Worm (Caenorhabditis elegans) whole organism, late embryonic: ENCODE results near the gene ZK686.6.
A peak's percentile ranks its signal among the peaks of the same experiment; 100 is the strongest.

ENCODE experiments used
- C08G9.2 ChIP-seq: sonication (generic microtip); optimal IDR thresholded peaks from 2 replicates; lab custom pipeline; 2016; ENCODE audit warnings: mild to moderate bottlenecking, missing genetic modification characterization, moderate library complexity, missing compliant biosample characterization
- C38D4.7 ChIP-seq: fragments of 200-800 bp; sonication (Bioruptor generic); optimal IDR thresholded peaks from 2 replicates; lab custom pipeline; 2018; ENCODE audit warnings: mild to moderate bottlenecking, missing genetic modification characterization, moderate library complexity, missing compliant biosample characterization
- K02D7.2 ChIP-seq: sonication (generic microtip); optimal IDR thresholded peaks from 2 replicates; lab custom pipeline; 2017; ENCODE audit warnings: mild to moderate bottlenecking, missing genetic modification characterization, missing compliant biosample characterization
- T23F11.4 ChIP-seq: fragments of 200-800 bp; sonication (Bioruptor generic); optimal IDR thresholded peaks from 2 replicates; lab custom pipeline; 2018; ENCODE audit warnings: mild to moderate bottlenecking, missing genetic modification characterization, missing compliant biosample characterization
- ahr-1 ChIP-seq: sonication (generic microtip); optimal IDR thresholded peaks from 2 replicates; lab custom pipeline; 2016; ENCODE audit warnings: missing genetic modification characterization, missing compliant biosample characterization
- ceh-19 ChIP-seq: fragments of 200-800 bp; sonication (Bioruptor generic); optimal IDR thresholded peaks from 2 replicates; lab custom pipeline; 2018; ENCODE audit warnings: mild to moderate bottlenecking, missing genetic modification characterization, missing compliant biosample characterization
- ceh-2 ChIP-seq: sonication (generic microtip); optimal IDR thresholded peaks from 2 replicates; lab custom pipeline; 2016; ENCODE audit warnings: missing genotype, missing genetic modification characterization, missing compliant biosample characterization
- ceh-22 ChIP-seq: sonication (generic microtip); optimal IDR thresholded peaks from 2 replicates; lab custom pipeline; 2017; ENCODE audit warnings: missing biosample characterization, missing genetic modification characterization
- ceh-24 ChIP-seq: sonication (generic microtip); optimal IDR thresholded peaks from 2 replicates; lab custom pipeline; 2016; ENCODE audit warnings: mild to moderate bottlenecking, missing genetic modification characterization, missing compliant biosample characterization
- ceh-48 ChIP-seq: sonication (generic microtip); optimal IDR thresholded peaks from 2 replicates; lab custom pipeline; 2016; ENCODE audit warnings: missing genetic modification characterization, inconsistent platforms, missing compliant biosample characterization
- ceh-9 ChIP-seq: sonication (generic microtip); optimal IDR thresholded peaks from 2 replicates; lab custom pipeline; 2016; ENCODE audit warnings: mild to moderate bottlenecking, missing genetic modification characterization, inconsistent platforms, missing compliant biosample characterization
- che-1 ChIP-seq: sonication (generic microtip); optimal IDR thresholded peaks from 2 replicates; lab custom pipeline; 2016; ENCODE audit warnings: mild to moderate bottlenecking, missing genetic modification characterization, missing compliant biosample characterization
- fax-1 ChIP-seq: sonication (generic microtip); optimal IDR thresholded peaks from 2 replicates; lab custom pipeline; 2016; ENCODE audit warnings: missing genotype, missing genetic modification characterization, missing compliant biosample characterization
- hlh-13 ChIP-seq: fragments of 200-800 bp; sonication (Bioruptor generic); optimal IDR thresholded peaks from 2 replicates; lab custom pipeline; 2018; ENCODE audit warnings: mild to moderate bottlenecking, missing genetic modification characterization, missing compliant biosample characterization
- hlh-8 ChIP-seq: sonication (generic microtip); optimal IDR thresholded peaks from 2 replicates; lab custom pipeline; 2016; ENCODE audit warnings: missing genotype, missing genetic modification characterization, missing compliant biosample characterization
- lim-6 ChIP-seq: sonication (generic microtip); optimal IDR thresholded peaks from 2 replicates; lab custom pipeline; 2016; ENCODE audit warnings: missing genetic modification characterization, missing compliant biosample characterization
- nfya-1 ChIP-seq: sonication (generic microtip); optimal IDR thresholded peaks from 2 replicates; lab custom pipeline; 2017; ENCODE audit warnings: missing genetic modification characterization, mild to moderate bottlenecking, missing compliant biosample characterization, antibody characterized with exemption, moderate library complexity
- nhr-232 ChIP-seq: sonication (generic microtip); optimal IDR thresholded peaks from 2 replicates; lab custom pipeline; 2016; ENCODE audit warnings: missing genetic modification characterization, missing compliant biosample characterization
- npax-4 ChIP-seq: sonication (generic microtip); optimal IDR thresholded peaks from 2 replicates; lab custom pipeline; 2016; ENCODE audit warnings: missing genetic modification characterization, missing compliant biosample characterization
- odd-2 ChIP-seq: sonication (generic microtip); optimal IDR thresholded peaks from 2 replicates; lab custom pipeline; 2017; ENCODE audit warnings: antibody characterized with exemption, mild to moderate bottlenecking, missing genetic modification characterization, missing compliant biosample characterization
- pag-3 ChIP-seq: sonication (generic microtip); optimal IDR thresholded peaks from 2 replicates; lab custom pipeline; 2016; ENCODE audit warnings: missing compliant biosample characterization, missing genetic modification characterization, borderline replicate concordance
- pat-9 ChIP-seq: fragments of 200-800 bp; sonication (Bioruptor generic); optimal IDR thresholded peaks from 2 replicates; lab custom pipeline; 2018; ENCODE audit warnings: mild to moderate bottlenecking, missing genetic modification characterization, moderate library complexity, missing compliant biosample characterization
- pax-1 ChIP-seq: fragments of 150-350 bp; optimal IDR thresholded peaks from 2 replicates; lab custom pipeline; 2014; ENCODE audit warnings: missing biosample characterization, missing genetic modification characterization
- pha-2 ChIP-seq: sonication (generic microtip); optimal IDR thresholded peaks from 2 replicates; lab custom pipeline; 2017; ENCODE audit warnings: mild to moderate bottlenecking, missing genetic modification characterization, missing compliant biosample characterization
- pha-4 ChIP-seq: fragments of 150-350 bp; optimal IDR thresholded peaks from 2 replicates; lab custom pipeline; 2018; ENCODE audit warnings: missing biosample characterization, missing genetic modification reagents, missing genetic modification characterization
- pqm-1 ChIP-seq: sonication (generic microtip); optimal IDR thresholded peaks from 2 replicates; lab custom pipeline; 2016; ENCODE audit warnings: missing genetic modification characterization, missing compliant biosample characterization
- pros-1 ChIP-seq: fragments of 150-350 bp; optimal IDR thresholded peaks from 2 replicates; lab custom pipeline; 2014; ENCODE audit warnings: missing biosample characterization, missing genetic modification reagents, missing genetic modification characterization
- ref-2 ChIP-seq: sonication (generic microtip); optimal IDR thresholded peaks from 2 replicates; lab custom pipeline; 2016; ENCODE audit warnings: missing genetic modification characterization, missing compliant biosample characterization
- sox-2 ChIP-seq: fragments of 200-800 bp; sonication (Bioruptor generic); IDR thresholded peaks from 2 replicates; pipeline ENCODE4 v1.3.6; 2022; ENCODE audit warnings: missing genetic modification reagents, missing genetic modification characterization, missing compliant biosample characterization
- syd-9 ChIP-seq: sonication (generic microtip); optimal IDR thresholded peaks from 2 replicates; lab custom pipeline; 2016; ENCODE audit warnings: mild to moderate bottlenecking, missing genetic modification characterization, moderate library complexity, missing compliant biosample characterization
- tbx-7 ChIP-seq: sonication (generic microtip); optimal IDR thresholded peaks from 2 replicates; lab custom pipeline; 2016; ENCODE audit warnings: missing genotype, missing genetic modification characterization, missing compliant biosample characterization
- ttx-3 ChIP-seq: sonication (generic microtip); optimal IDR thresholded peaks from 2 replicates; lab custom pipeline; 2016; ENCODE audit warnings: missing genetic modification reagents, missing genetic modification characterization, missing compliant biosample characterization
- unc-42 ChIP-seq: sonication (generic microtip); optimal IDR thresholded peaks from 2 replicates; lab custom pipeline; 2016; ENCODE audit warnings: missing genotype, missing genetic modification characterization, missing compliant biosample characterization
- unc-55 ChIP-seq: sonication (generic microtip); optimal IDR thresholded peaks from 2 replicates; lab custom pipeline; 2017; ENCODE audit warnings: missing biosample characterization, missing genetic modification reagents, missing genetic modification characterization
- unc-86 ChIP-seq: sonication (generic microtip); optimal IDR thresholded peaks from 2 replicates; lab custom pipeline; 2016; ENCODE audit warnings: missing genetic modification characterization, missing compliant biosample characterization
- zip-5 ChIP-seq: sonication (generic microtip); optimal IDR thresholded peaks from 2 replicates; lab custom pipeline; 2016; ENCODE audit warnings: missing genetic modification characterization, missing compliant biosample characterization
- ztf-16 ChIP-seq: sonication (generic microtip); optimal IDR thresholded peaks from 2 replicates; lab custom pipeline; 2017; ENCODE audit warnings: missing genetic modification characterization, missing compliant biosample characterization

ZK686.6 gene

ce11 chrIII:7779313-7779712 is 6.5 kb upstream of the ZK686.6 start:
- TF ChIP-seq npax-4 (tag; lab: Kevin White, UChicago) (no peak), unc-86 (tag; lab: Kevin White, UChicago) (no peak), nhr-232 (tag; lab: Kevin White, UChicago) (no peak), pha-2 (no peak), odd-2 (tag; lab: Kevin White, UChicago) (no peak), unc-42 (no peak), che-1 (tag; lab: Kevin White, UChicago) (no peak), pqm-1 (no peak), pat-9 (tag; lab: Kevin White, UChicago) (no peak), pax-1 (tag; lab: Kevin White, UChicago) (no peak), ahr-1 (no peak), C38D4.7 (GFP tag; lab: Kevin White, UChicago) (no peak), syd-9 (tag; lab: Kevin White, UChicago) (no peak), pros-1 (tag; lab: Kevin White, UChicago) (no peak), hlh-8 (tag; lab: Kevin White, UChicago) (no peak)

- TF ChIP-seq K02D7.2 = no peak
- TF ChIP-seq unc-55 (GFP tag; lab: Kevin White, UChicago) = peak; percentile 47
- no peak for TF ChIP-seq fax-1 (tag; lab: Kevin White, UChicago)
- TF ChIP-seq nfya-1 (tag; lab: Kevin White, UChicago) = peak; percentile 81
These were observed 5.7 kb upstream of the ZK686.6 start for ce11 chrIII:7778530-7778929.

ce11 chrIII:7775983-7776440 is 3.2 kb upstream of the ZK686.6 start, which contains the start of gene bath-15:
Gene bath-15, minus strand, starts transcription at chrIII:7776033.
- TF ChIP-seq ref-2 (tag; lab: Kevin White, UChicago) (no peak), ztf-16 (tag; lab: Kevin White, UChicago) (no peak), zip-5 (tag; lab: Kevin White, UChicago) (no peak), tbx-7 (tag; lab: Kevin White, UChicago) (no peak), ceh-24 (tag; lab: Kevin White, UChicago) (no peak)

- no peak for TF ChIP-seq ceh-22 (tag; lab: Kevin White, UChicago)
- TF ChIP-seq hlh-13 = no peak
- no peak for TF ChIP-seq unc-42
- TF ChIP-seq ceh-2 (tag; lab: Kevin White, UChicago) = no peak
- no peak for TF ChIP-seq ttx-3 (tag; lab: Kevin White, UChicago)
- no peak for TF ChIP-seq pag-3
- TF ChIP-seq pha-2 = no peak
- TF ChIP-seq ceh-9 (tag; lab: Kevin White, UChicago) = no peak
- no peak for TF ChIP-seq T23F11.4 (GFP tag; lab: Kevin White, UChicago)
- TF ChIP-seq ceh-19 (GFP tag; lab: Kevin White, UChicago) = no peak
- TF ChIP-seq tbx-7 (tag; lab: Kevin White, UChicago) = no peak
- no peak for TF ChIP-seq nfya-1 (tag; lab: Kevin White, UChicago)
- TF ChIP-seq lim-6 (tag; lab: Kevin White, UChicago) = no peak
- no peak for TF ChIP-seq sox-2
- no peak for TF ChIP-seq ceh-48 (tag; lab: Kevin White, UChicago)
- no peak for TF ChIP-seq C08G9.2 (tag; lab: Kevin White, UChicago)
- no peak for TF ChIP-seq pros-1 (tag; lab: Kevin White, UChicago)
- no peak for TF ChIP-seq pha-4 (tag; lab: Kevin White, UChicago)
These were observed 990 bp upstream of the ZK686.6 start for ce11 chrIII:7773791-7774190.
